Fruit fly (Drosophila melanogaster) whole organism, embryonic: Measurements from ENCODE around the gene CG7789.

Experiments
- CG8359 ChIP-seq: fragments of 200-800 bp; sonication (Bioruptor generic); optimal IDR thresholded peaks from 2 replicates; lab custom pipeline; 2017; ENCODE audit warnings: missing biosample characterization, mild to moderate bottlenecking, missing genetic modification characterization, borderline replicate concordance
- Elba2 ChIP-seq: fragments of 200-800 bp; sonication (Bioruptor generic); optimal IDR thresholded peaks from 3 replicates; lab custom pipeline; 2016; ENCODE audit warnings: missing biosample characterization, missing genetic modification characterization
- chif ChIP-seq, 2 experiments: fragments of 200-800 bp; sonication (Bioruptor generic); optimal IDR thresholded peaks; 3 replicates each; lab custom pipeline; 2016; ENCODE audit warnings: missing biosample characterization in 2 of 2, missing genetic modification characterization in 2 of 2

dm6 chr3R:29786016-29786996, 16.7 kb upstream of the CG7789 start:
- TF ChIP-seq Elba2 (no peak), CG8359 (GFP tag; lab: Kevin White, UChicago) (no peak), chif (GFP tag; optimal IDR thresholded peaks at IDR 0.05; lab: Kevin White, UChicago) (no peak)
